Fruit fly (Drosophila melanogaster) whole organism, embryonic: ENCODE data around the gene CG34278.
A peak's percentile ranks its signal among the peaks of the same experiment; 100 is the strongest.

Experiments used
- CG4730 ChIP-seq: fragments of 200-800 bp; sonication (Bioruptor generic); IDR thresholded peaks from 2 replicates; pipeline ENCODE4 v1.3.6; 2022; ENCODE audit warnings: missing biosample characterization, missing genetic modification characterization
- Hr39 ChIP-seq: fragments of >200 bp; optimal IDR thresholded peaks from 2 replicates; lab custom pipeline; 2017
- MESR4 ChIP-seq: fragments of 200-800 bp; sonication (Bioruptor generic); optimal IDR thresholded peaks from 2 replicates; lab custom pipeline; 2018; ENCODE audit warnings: missing biosample characterization, mild to moderate bottlenecking, missing genetic modification characterization, moderate library complexity
- fru ChIP-seq: fragments of >200 bp; optimal IDR thresholded peaks from 2 replicates; lab custom pipeline; 2017

DNA sequence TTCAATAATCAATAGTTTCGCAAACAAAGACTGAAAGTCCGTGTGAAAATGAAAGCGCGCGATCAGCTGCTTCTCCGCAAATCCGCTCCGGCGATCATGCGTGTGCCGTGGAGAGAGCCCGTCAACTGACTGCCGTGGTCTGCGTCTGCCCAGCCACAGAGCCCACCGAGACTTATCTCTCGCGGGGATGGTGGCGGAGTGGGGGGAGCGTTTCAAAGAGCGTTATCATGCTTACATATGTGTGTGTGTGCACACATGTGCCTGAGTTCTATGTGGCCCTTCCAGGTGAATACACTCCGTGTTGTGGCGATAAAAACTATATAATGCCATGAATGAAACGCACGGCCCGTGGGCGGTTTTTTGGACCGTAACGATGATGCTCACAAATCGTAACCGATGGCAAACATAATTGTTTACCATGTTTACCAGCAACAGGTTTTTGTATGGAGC, 42.3 kb upstream of the CG34278 start:
- no peak for TF ChIP-seq Hr39
- peak; percentile 13 for TF ChIP-seq MESR4 (GFP tag; lab: Kevin White, UChicago)
- no peak for TF ChIP-seq CG4730 (GFP tag; lab: Robert Waterston, UW)
- no peak for TF ChIP-seq fru
